Worm (Caenorhabditis elegans): ENCODE data around the gene ZK154.6.
A peak's percentile ranks its signal among the peaks of the same experiment; 100 is the strongest.

The ZK154.6 gene

ce11 chrX:7793377-7794041, at the start of gene ZK154.6:
Gene ZK154.6, minus strand, starts transcription at chrX:7793563.
- TF ChIP-seq W03F9.2 (tag; optimal IDR thresholded peaks at IDR 0.05) (no peak), him-1 (tag; optimal IDR thresholded peaks at IDR 0.05) (no peak), dao-5 (tag; optimal IDR thresholded peaks at IDR 0.05) (no peak)

ce11 chrX:7842241-7842640, 48.9 kb upstream of the ZK154.6 start, which contains the start of gene idpp-11:
Gene idpp-11, plus strand, starts transcription at chrX:7842541.
- TF ChIP-seq dao-5 (tag; optimal IDR thresholded peaks at IDR 0.05) (no peak), W03F9.2 (tag; optimal IDR thresholded peaks at IDR 0.05) (no peak), him-1 (tag; optimal IDR thresholded peaks at IDR 0.05) (no peak)

- no peak for TF ChIP-seq him-1 (tag; optimal IDR thresholded peaks at IDR 0.05)
- TF ChIP-seq dao-5 (tag; optimal IDR thresholded peaks at IDR 0.05) = no peak
- TF ChIP-seq W03F9.2 (tag; optimal IDR thresholded peaks at IDR 0.05) = no peak
These were observed 46.6 kb upstream of the ZK154.6 start for ce11 chrX:7839989-7840388.

ce11 chrX:7838582-7838981, 45.2 kb upstream of the ZK154.6 start, which contains the start of gene nlp-101:
Gene nlp-101, plus strand, starts transcription at chrX:7838882.
- TF ChIP-seq dao-5 (tag; optimal IDR thresholded peaks at IDR 0.05) (no peak), W03F9.2 (tag; optimal IDR thresholded peaks at IDR 0.05) (no peak), him-1 (tag; optimal IDR thresholded peaks at IDR 0.05) (no peak)

ce11 chrX:7834117-7834516, 40.8 kb upstream of the ZK154.6 start, which contains the start of gene sul-3:
Gene sul-3, minus strand, starts transcription at chrX:7834217.
- TF ChIP-seq him-1 (tag; optimal IDR thresholded peaks at IDR 0.05) = no peak
- no peak for TF ChIP-seq W03F9.2 (tag; optimal IDR thresholded peaks at IDR 0.05)
- TF ChIP-seq dao-5 (tag; optimal IDR thresholded peaks at IDR 0.05) = no peak

- TF ChIP-seq W03F9.2 (tag; optimal IDR thresholded peaks at IDR 0.05) (no peak), him-1 (tag; optimal IDR thresholded peaks at IDR 0.05) (no peak), dao-5 (tag; optimal IDR thresholded peaks at IDR 0.05) (no peak)
These were observed 34.6 kb upstream of the ZK154.6 start for ce11 chrX:7827989-7828388.

- TF ChIP-seq W03F9.2 (tag; optimal IDR thresholded peaks at IDR 0.05) (no peak), him-1 (tag; optimal IDR thresholded peaks at IDR 0.05) (no peak), dao-5 (tag; optimal IDR thresholded peaks at IDR 0.05) (no peak)
These were observed 33.4 kb upstream of the ZK154.6 start for ce11 chrX:7826590-7827260.

- TF ChIP-seq dao-5 (tag; optimal IDR thresholded peaks at IDR 0.05) (no peak), him-1 (tag; optimal IDR thresholded peaks at IDR 0.05) (no peak), W03F9.2 (tag; optimal IDR thresholded peaks at IDR 0.05) (no peak)
These were observed 32.3 kb upstream of the ZK154.6 start for ce11 chrX:7825707-7826106.

ce11 chrX:7823108-7823704, 29.8 kb upstream of the ZK154.6 start, which contains the start of gene eef-1A.2:
Gene eef-1A.2, plus strand, starts transcription at chrX:7823654.
- TF ChIP-seq him-1 (tag; optimal IDR thresholded peaks at IDR 0.05) = peak; percentile 97
- TF ChIP-seq W03F9.2 (tag; optimal IDR thresholded peaks at IDR 0.05) = peak; percentile 66
- no peak for TF ChIP-seq dao-5 (tag; optimal IDR thresholded peaks at IDR 0.05)

- no peak for TF ChIP-seq dao-5 (tag; optimal IDR thresholded peaks at IDR 0.05)
- no peak for TF ChIP-seq him-1 (tag; optimal IDR thresholded peaks at IDR 0.05)
- TF ChIP-seq W03F9.2 (tag; optimal IDR thresholded peaks at IDR 0.05) = no peak
These were observed 24.2 kb upstream of the ZK154.6 start for ce11 chrX:7817555-7817954.

ce11 chrX:7816434-7816974, 23.1 kb upstream of the ZK154.6 start, which contains the start of the genes sek-1 and R03G5.6:
Gene sek-1, plus strand, starts transcription at chrX:7816734.
Gene R03G5.6, minus strand, starts transcription at chrX:7816924.
- TF ChIP-seq W03F9.2 (tag; optimal IDR thresholded peaks at IDR 0.05) (no peak), dao-5 (tag; optimal IDR thresholded peaks at IDR 0.05) (no peak), him-1 (tag; optimal IDR thresholded peaks at IDR 0.05) (no peak)

ce11 chrX:7815230-7815629, 21.9 kb upstream of the ZK154.6 start:
- TF ChIP-seq him-1 (tag; optimal IDR thresholded peaks at IDR 0.05) = no peak
- TF ChIP-seq W03F9.2 (tag; optimal IDR thresholded peaks at IDR 0.05) = no peak
- no peak for TF ChIP-seq dao-5 (tag; optimal IDR thresholded peaks at IDR 0.05)

- TF ChIP-seq W03F9.2 (tag; optimal IDR thresholded peaks at IDR 0.05) (no peak), him-1 (tag; optimal IDR thresholded peaks at IDR 0.05) (no peak), dao-5 (tag; optimal IDR thresholded peaks at IDR 0.05) (no peak)
These were observed 21.4 kb upstream of the ZK154.6 start for ce11 chrX:7814747-7815146.

ce11 chrX:7810991-7811390, 17.6 kb upstream of the ZK154.6 start:
- TF ChIP-seq dao-5 (tag; optimal IDR thresholded peaks at IDR 0.05) (no peak), him-1 (tag; optimal IDR thresholded peaks at IDR 0.05) (no peak), W03F9.2 (tag; optimal IDR thresholded peaks at IDR 0.05) (no peak)

All from whole organism, L4/young adult.